Worm (Caenorhabditis elegans) whole organism, L3 larva: Measurements from ENCODE around the gene C27A2.7.

Experiments
- ama-1 ChIP-seq: fragments of 150-350 bp; optimal IDR thresholded peaks from 2 replicates; lab custom pipeline; 2018
- elt-2 ChIP-seq: sonication (generic microtip); optimal IDR thresholded peaks from 2 replicates; lab custom pipeline; 2016; ENCODE audit warnings: missing genetic modification reagents, mild to moderate bottlenecking, missing genetic modification characterization, missing compliant biosample characterization
- lin-15B ChIP-seq: fragments of 150-350 bp; optimal IDR thresholded peaks from 2 replicates; lab custom pipeline; 2014; ENCODE audit warnings: missing biosample characterization, missing genetic modification characterization
- nfya-1 ChIP-seq: sonication (generic microtip); optimal IDR thresholded peaks from 2 replicates; lab custom pipeline; 2017; ENCODE audit warnings: missing genetic modification characterization, mild to moderate bottlenecking, missing compliant biosample characterization, antibody characterized with exemption, moderate library complexity; ENCODE audit not compliant: insufficient read depth
- nhr-23 ChIP-seq: fragments of 150-350 bp; optimal IDR thresholded peaks from 2 replicates; lab custom pipeline; 2014; ENCODE audit warnings: missing biosample characterization, missing genetic modification reagents, missing genetic modification characterization
- nhr-237 ChIP-seq: fragments of 150-350 bp; optimal IDR thresholded peaks from 2 replicates; lab custom pipeline; 2014; ENCODE audit warnings: missing biosample characterization, missing genetic modification characterization
- nhr-25 ChIP-seq: sonication (generic microtip); optimal IDR thresholded peaks from 2 replicates; lab custom pipeline; 2017; ENCODE audit warnings: missing biosample characterization, missing genetic modification characterization
- nhr-28 ChIP-seq: fragments of 150-350 bp; optimal IDR thresholded peaks from 2 replicates; lab custom pipeline; 2014; ENCODE audit warnings: missing biosample characterization, missing genetic modification characterization
- nhr-76 ChIP-seq: fragments of 150-350 bp; sonication (generic microtip); optimal IDR thresholded peaks from 5 replicates; lab custom pipeline; 2014; ENCODE audit warnings: missing biosample characterization, missing genetic modification characterization
- nhr-77 ChIP-seq: fragments of 150-350 bp; optimal IDR thresholded peaks from 2 replicates; lab custom pipeline; 2014; ENCODE audit warnings: missing biosample characterization, missing genetic modification characterization
- sea-2 ChIP-seq: fragments of 150-350 bp; sonication (generic microtip); optimal IDR thresholded peaks from 4 replicates; lab custom pipeline; 2014; ENCODE audit warnings: missing biosample characterization, missing genetic modification reagents, missing genetic modification characterization
- snpc-4 ChIP-seq: fragments of 150-350 bp; optimal IDR thresholded peaks from 2 replicates; lab custom pipeline; 2014; ENCODE audit warnings: missing biosample characterization, missing genetic modification characterization
- unc-39 ChIP-seq: sonication (generic microtip); optimal IDR thresholded peaks from 4 replicates; lab custom pipeline; 2017; ENCODE audit warnings: missing biosample characterization, missing genetic modification characterization
- unc-62 ChIP-seq: fragments of 150-350 bp; sonication (generic microtip); optimal IDR thresholded peaks from 4 replicates; lab custom pipeline; 2014; ENCODE audit warnings: missing biosample characterization, missing genetic modification reagents, missing genetic modification characterization

ce11 chrII:5042381-5042930, 28.7 kb downstream of the C27A2.7 start:
- TF ChIP-seq ama-1 (lab: Kevin White, UChicago) (no peak), unc-39 (no peak), nhr-28 (tag; lab: Kevin White, UChicago) (no peak), sea-2 (GFP tag; lab: Kevin White, UChicago) (no peak), snpc-4 (no peak), elt-2 (no peak), nhr-76 (tag; lab: Kevin White, UChicago) (no peak), lin-15B (tag; lab: Kevin White, UChicago) (peak; percentile 23), nhr-77 (tag; lab: Kevin White, UChicago) (no peak), nhr-25 (no peak), nhr-237 (no peak), nfya-1 (tag; lab: Kevin White, UChicago) (peak; percentile 52), nhr-23 (tag; lab: Kevin White, UChicago) (no peak), unc-62 (GFP tag; lab: Kevin White, UChicago) (no peak)
